Worm (Caenorhabditis elegans): ENCODE measurements around the gene T13C5.6.

The T13C5.6 gene

ce11 chrX:6206305-6206704 is 1.2 kb downstream of the T13C5.6 start, which contains the start of gene mtp-18:
mtp-18 (minus strand) TSS chrX:6206405.
- TF ChIP-seq ztf-23 (GFP tag; IDR thresholded peaks at IDR 0.05), result no peak
- no peak for TF ChIP-seq ref-1 (GFP tag; conservative IDR thresholded peaks at IDR 0.05)
- TF ChIP-seq tab-1 (GFP tag; IDR thresholded peaks at IDR 0.05), result no peak
- TF ChIP-seq cog-1 (tag; optimal IDR thresholded peaks at IDR 0.05), result no peak

ce11 chrX:6205325-6205724 is 2.2 kb downstream of the T13C5.6 start:
- TF ChIP-seq klf-2 (GFP tag; conservative IDR thresholded peaks at IDR 0.05) (no peak), flt-1 (GFP tag; IDR thresholded peaks at IDR 0.05) (no peak), med-1 (GFP tag; optimal IDR thresholded peaks at IDR 0.05; ENCODE audit: insufficient read depth) (no peak), ref-1 (GFP tag; conservative IDR thresholded peaks at IDR 0.05) (no peak), ztf-23 (GFP tag; IDR thresholded peaks at IDR 0.05) (no peak), ztf-29 (GFP tag; IDR thresholded peaks at IDR 0.05) (no peak), cog-1 (tag; optimal IDR thresholded peaks at IDR 0.05) (no peak), tab-1 (GFP tag; IDR thresholded peaks at IDR 0.05) (no peak), T22C8.4 (GFP tag; IDR thresholded peaks at IDR 0.05) (no peak)

ce11 chrX:6204696-6205232 is 2.7 kb downstream of the T13C5.6 start, which contains the start of gene bca-1:
bca-1 (minus strand) TSS chrX:6204746.
- TF ChIP-seq flt-1 (GFP tag; IDR thresholded peaks at IDR 0.05) (no peak), cog-1 (tag; optimal IDR thresholded peaks at IDR 0.05) (no peak), ztf-29 (GFP tag; IDR thresholded peaks at IDR 0.05) (no peak), T22C8.4 (GFP tag; IDR thresholded peaks at IDR 0.05) (no peak), ztf-23 (GFP tag; IDR thresholded peaks at IDR 0.05) (no peak), tab-1 (GFP tag; IDR thresholded peaks at IDR 0.05) (no peak), klf-2 (GFP tag; conservative IDR thresholded peaks at IDR 0.05) (no peak), med-1 (GFP tag; optimal IDR thresholded peaks at IDR 0.05; ENCODE audit: insufficient read depth) (no peak), ref-1 (GFP tag; conservative IDR thresholded peaks at IDR 0.05) (no peak)

ce11 chrX:6203315-6203714 is 4.2 kb downstream of the T13C5.6 start:
- TF ChIP-seq med-1 (GFP tag; optimal IDR thresholded peaks at IDR 0.05; ENCODE audit: insufficient read depth) (no peak), klf-2 (GFP tag; conservative IDR thresholded peaks at IDR 0.05) (no peak), T22C8.4 (GFP tag; IDR thresholded peaks at IDR 0.05) (no peak), ref-1 (GFP tag; conservative IDR thresholded peaks at IDR 0.05) (no peak), tab-1 (GFP tag; IDR thresholded peaks at IDR 0.05) (no peak)

- TF ChIP-seq tab-1 (GFP tag; IDR thresholded peaks at IDR 0.05) (no peak), med-1 (GFP tag; optimal IDR thresholded peaks at IDR 0.05; ENCODE audit: insufficient read depth) (no peak), ztf-23 (GFP tag; IDR thresholded peaks at IDR 0.05) (no peak), ztf-29 (GFP tag; IDR thresholded peaks at IDR 0.05) (no peak), klf-2 (GFP tag; conservative IDR thresholded peaks at IDR 0.05) (no peak), ref-1 (GFP tag; conservative IDR thresholded peaks at IDR 0.05) (no peak), T22C8.4 (GFP tag; IDR thresholded peaks at IDR 0.05) (no peak), cog-1 (tag; optimal IDR thresholded peaks at IDR 0.05) (no peak), flt-1 (GFP tag; IDR thresholded peaks at IDR 0.05) (no peak)
Measured at ce11 chrX:6202809-6203208, 4.7 kb downstream of the T13C5.6 start.

- no peak for TF ChIP-seq cog-1 (tag; optimal IDR thresholded peaks at IDR 0.05)
- TF ChIP-seq ztf-23 (GFP tag; IDR thresholded peaks at IDR 0.05), result no peak
- TF ChIP-seq tab-1 (GFP tag; IDR thresholded peaks at IDR 0.05), result no peak
- no peak for TF ChIP-seq ztf-29 (GFP tag; IDR thresholded peaks at IDR 0.05)
- no peak for TF ChIP-seq flt-1 (GFP tag; IDR thresholded peaks at IDR 0.05)
- no peak for TF ChIP-seq med-1 (GFP tag; optimal IDR thresholded peaks at IDR 0.05; ENCODE audit: insufficient read depth)
- TF ChIP-seq ref-1 (GFP tag; conservative IDR thresholded peaks at IDR 0.05), result no peak
- TF ChIP-seq T22C8.4 (GFP tag; IDR thresholded peaks at IDR 0.05), result no peak
- TF ChIP-seq klf-2 (GFP tag; conservative IDR thresholded peaks at IDR 0.05), result no peak
Measured at ce11 chrX:6201542-6201941, 5.9 kb downstream of the T13C5.6 start.

- no peak for TF ChIP-seq ztf-29 (GFP tag; IDR thresholded peaks at IDR 0.05)
- no peak for TF ChIP-seq klf-2 (GFP tag; conservative IDR thresholded peaks at IDR 0.05)
- no peak for TF ChIP-seq ref-1 (GFP tag; conservative IDR thresholded peaks at IDR 0.05)
- TF ChIP-seq ztf-23 (GFP tag; IDR thresholded peaks at IDR 0.05), result no peak
- no peak for TF ChIP-seq tab-1 (GFP tag; IDR thresholded peaks at IDR 0.05)
- no peak for TF ChIP-seq flt-1 (GFP tag; IDR thresholded peaks at IDR 0.05)
- no peak for TF ChIP-seq cog-1 (tag; optimal IDR thresholded peaks at IDR 0.05)
Measured at ce11 chrX:6196627-6197026, 10.9 kb downstream of the T13C5.6 start, which contains the start of gene daf-9. daf-9 (plus strand) TSS chrX:6196927.

- TF ChIP-seq klf-2 (GFP tag; conservative IDR thresholded peaks at IDR 0.05) (no peak), flt-1 (GFP tag; IDR thresholded peaks at IDR 0.05) (no peak), ztf-23 (GFP tag; IDR thresholded peaks at IDR 0.05) (no peak)
Measured at ce11 chrX:6194191-6194724, 13.2 kb downstream of the T13C5.6 start, which contains the start of gene ceh-54. ceh-54 (minus strand) TSS chrX:6194241.

ce11 chrX:6189955-6190354 is 17.5 kb downstream of the T13C5.6 start, which contains the start of gene T13C5.9:
T13C5.9 (plus strand) TSS chrX:6190255.
- no peak for TF ChIP-seq ztf-29 (GFP tag; IDR thresholded peaks at IDR 0.05)
- no peak for TF ChIP-seq ztf-23 (GFP tag; IDR thresholded peaks at IDR 0.05)
- no peak for TF ChIP-seq ref-1 (GFP tag; conservative IDR thresholded peaks at IDR 0.05)
- TF ChIP-seq med-1 (GFP tag; optimal IDR thresholded peaks at IDR 0.05; ENCODE audit: insufficient read depth), result no peak
- TF ChIP-seq T22C8.4 (GFP tag; IDR thresholded peaks at IDR 0.05), result no peak
- TF ChIP-seq klf-2 (GFP tag; conservative IDR thresholded peaks at IDR 0.05), result no peak
- no peak for TF ChIP-seq tab-1 (GFP tag; IDR thresholded peaks at IDR 0.05)
- TF ChIP-seq flt-1 (GFP tag; IDR thresholded peaks at IDR 0.05), result no peak
- no peak for TF ChIP-seq cog-1 (tag; optimal IDR thresholded peaks at IDR 0.05)

- TF ChIP-seq T22C8.4 (GFP tag; IDR thresholded peaks at IDR 0.05), result no peak
- no peak for TF ChIP-seq ztf-29 (GFP tag; IDR thresholded peaks at IDR 0.05)
- TF ChIP-seq klf-2 (GFP tag; conservative IDR thresholded peaks at IDR 0.05), result no peak
- no peak for TF ChIP-seq tab-1 (GFP tag; IDR thresholded peaks at IDR 0.05)
- no peak for TF ChIP-seq ref-1 (GFP tag; conservative IDR thresholded peaks at IDR 0.05)
- no peak for TF ChIP-seq med-1 (GFP tag; optimal IDR thresholded peaks at IDR 0.05; ENCODE audit: insufficient read depth)
- TF ChIP-seq cog-1 (tag; optimal IDR thresholded peaks at IDR 0.05), result no peak
- no peak for TF ChIP-seq ztf-23 (GFP tag; IDR thresholded peaks at IDR 0.05)
- no peak for TF ChIP-seq flt-1 (GFP tag; IDR thresholded peaks at IDR 0.05)
Measured at ce11 chrX:6187848-6188247, 19.6 kb downstream of the T13C5.6 start, which contains the start of gene T13C5.10. T13C5.10 (plus strand) TSS chrX:6188148.

Measured in whole organism, midembryonic.